Worm (Caenorhabditis elegans) whole organism, L1 larva: ENCODE data around the gene sqv-7.

Source experiments
- C04F5.9 ChIP-seq: sonication (generic microtip); optimal IDR thresholded peaks from 2 replicates; lab custom pipeline; 2016; ENCODE audit warnings: missing genetic modification characterization, missing compliant biosample characterization
- C34B4.2 ChIP-seq: sonication (generic microtip); optimal IDR thresholded peaks from 2 replicates; lab custom pipeline; 2017; ENCODE audit warnings: mild to moderate bottlenecking, missing genetic modification characterization, missing compliant biosample characterization
- aha-1 ChIP-seq: fragments of 150-350 bp; optimal IDR thresholded peaks from 2 replicates; lab custom pipeline; 2014; ENCODE audit warnings: missing biosample characterization, missing genetic modification characterization
- alr-1 ChIP-seq: fragments of 200-800 bp; sonication (Bioruptor generic); optimal IDR thresholded peaks from 2 replicates; lab custom pipeline; 2018; ENCODE audit warnings: borderline replicate concordance, mild to moderate bottlenecking, missing genetic modification characterization, missing compliant biosample characterization
- aly-2 ChIP-seq: fragments of 150-350 bp; optimal IDR thresholded peaks from 2 replicates; lab custom pipeline; 2014; ENCODE audit warnings: missing biosample characterization, missing genetic modification characterization
- ama-1 ChIP-seq: fragments of 150-350 bp; optimal IDR thresholded peaks from 2 replicates; lab custom pipeline; 2014
- ceh-63 ChIP-seq: fragments of 200-800 bp; sonication (Bioruptor generic); optimal IDR thresholded peaks from 2 replicates; lab custom pipeline; 2018; ENCODE audit warnings: mild to moderate bottlenecking, missing genetic modification characterization, missing compliant biosample characterization
- ceh-82 ChIP-seq, 3 experiments: fragments of 150-350 bp in 1 of 3; sonication (generic microtip) in 2 of 3; optimal IDR thresholded peaks; 2 replicates each; lab custom pipeline; 2014 to 2017; ENCODE audit warnings: missing biosample characterization in 3 of 3, missing genetic modification characterization in 3 of 3
- ceh-88 ChIP-seq: fragments of 200-800 bp; sonication (Bioruptor generic); IDR thresholded peaks from 2 replicates; pipeline ENCODE4 v1.3.6; 2022; ENCODE audit warnings: missing genetic modification characterization, missing compliant biosample characterization
- dpl-1 ChIP-seq, 3 experiments: fragments of 150-350 bp in 2 of 3; sonication (generic microtip) in 1 of 3; optimal IDR thresholded peaks; 2 replicates each; lab custom pipeline; 2014 to 2017; ENCODE audit warnings: missing biosample characterization in 3 of 3, missing genetic modification characterization in 3 of 3, missing genetic modification reagents in 3 of 3
- efl-1 ChIP-seq, 4 experiments: fragments of 150-350 bp; optimal IDR thresholded peaks in 3 of 4; peaks in 1 of 4; 1 replicate in 1 of 4; 2 replicates in 3 of 4; lab custom pipeline; 2014; ENCODE audit warnings: missing biosample characterization in 2 of 4, missing genetic modification characterization in 2 of 4, missing genetic modification reagents in 2 of 4
- egl-27 ChIP-seq, 2 experiments: fragments of 150-350 bp in 1 of 2; sonication (generic microtip); optimal IDR thresholded peaks; 3 replicates each; lab custom pipeline; 2017 to 2018; ENCODE audit warnings: missing biosample characterization in 2 of 2, missing genetic modification characterization in 2 of 2, missing genetic modification reagents in 2 of 2
- elt-2 ChIP-seq: sonication (generic microtip); optimal IDR thresholded peaks from 2 replicates; lab custom pipeline; 2016; ENCODE audit warnings: missing genetic modification characterization, mild to moderate bottlenecking, inconsistent platforms, missing compliant biosample characterization, missing genetic modification reagents
- elt-3 ChIP-seq, 6 experiments: fragments of 150-350 bp in 1 of 6; sonication (generic microtip); optimal IDR thresholded peaks; 2 replicates each; lab custom pipeline; 2017 to 2018; ENCODE audit warnings: missing biosample characterization in 6 of 6, missing genetic modification characterization in 6 of 6, inconsistent platforms in 1 of 6
- fkh-10 ChIP-seq: sonication (generic microtip); optimal IDR thresholded peaks from 2 replicates; lab custom pipeline; 2017; ENCODE audit warnings: missing biosample characterization, missing genetic modification reagents, missing genetic modification characterization
- fkh-8 ChIP-seq: sonication (generic microtip); optimal IDR thresholded peaks from 2 replicates; lab custom pipeline; 2016; ENCODE audit warnings: mild to moderate bottlenecking, missing genetic modification characterization, missing compliant biosample characterization
- fos-1 ChIP-seq: fragments of 150-350 bp; optimal IDR thresholded peaks from 2 replicates; lab custom pipeline; 2014; ENCODE audit warnings: missing biosample characterization, missing genetic modification characterization
- hlh-17 ChIP-seq: fragments of 200-800 bp; sonication (Bioruptor generic); optimal IDR thresholded peaks from 2 replicates; lab custom pipeline; 2018; ENCODE audit warnings: missing genetic modification characterization, mild to moderate bottlenecking, missing compliant biosample characterization, moderate library complexity, borderline replicate concordance
- hlh-4 ChIP-seq: sonication (generic microtip); optimal IDR thresholded peaks from 2 replicates; lab custom pipeline; 2016; ENCODE audit warnings: mild to moderate bottlenecking, missing genetic modification characterization, missing compliant biosample characterization
- hpl-2 ChIP-seq: fragments of 150-350 bp; optimal IDR thresholded peaks from 2 replicates; lab custom pipeline; 2014; ENCODE audit warnings: missing biosample characterization, missing genetic modification reagents, missing genetic modification characterization
- irx-1 ChIP-seq: sonication (generic microtip); optimal IDR thresholded peaks from 2 replicates; lab custom pipeline; 2016; ENCODE audit warnings: missing genetic modification characterization, missing compliant biosample characterization
- isw-1 ChIP-seq: fragments of 200-800 bp; sonication (Bioruptor generic); IDR thresholded peaks from 2 replicates; pipeline ENCODE4 v1.3.6; 2022; ENCODE audit warnings: missing genetic modification characterization, missing compliant biosample characterization
- lin-15B ChIP-seq: fragments of 150-350 bp; sonication (generic microtip); optimal IDR thresholded peaks from 3 replicates; lab custom pipeline; 2014; ENCODE audit warnings: missing biosample characterization, missing genetic modification characterization
- lin-39 ChIP-seq: fragments of 150-350 bp; optimal IDR thresholded peaks from 2 replicates; lab custom pipeline; 2014; ENCODE audit warnings: missing biosample characterization, missing genetic modification reagents, missing genetic modification characterization
- lir-3 ChIP-seq: sonication (generic microtip); optimal IDR thresholded peaks from 2 replicates; lab custom pipeline; 2016; ENCODE audit warnings: mild to moderate bottlenecking, missing genetic modification characterization, moderate library complexity, missing compliant biosample characterization; ENCODE audit not compliant: poor library complexity
- nhr-11 ChIP-seq: fragments of 150-350 bp; optimal IDR thresholded peaks from 2 replicates; lab custom pipeline; 2014; ENCODE audit warnings: missing biosample characterization, missing genetic modification characterization
- nhr-12 ChIP-seq: sonication (generic microtip); optimal IDR thresholded peaks from 2 replicates; lab custom pipeline; 2017; ENCODE audit warnings: missing biosample characterization, missing genetic modification characterization
- nhr-28 ChIP-seq: fragments of 150-350 bp; optimal IDR thresholded peaks from 2 replicates; lab custom pipeline; 2014; ENCODE audit warnings: missing biosample characterization, missing genetic modification characterization
- nhr-71 ChIP-seq: sonication (generic microtip); optimal IDR thresholded peaks from 2 replicates; lab custom pipeline; 2016; ENCODE audit warnings: mild to moderate bottlenecking, missing genetic modification characterization, moderate library complexity, missing compliant biosample characterization
- nhr-76 ChIP-seq: sonication (generic microtip); optimal IDR thresholded peaks from 2 replicates; lab custom pipeline; 2017; ENCODE audit warnings: missing biosample characterization, missing genetic modification characterization
- nhr-77 ChIP-seq: fragments of 150-350 bp; optimal IDR thresholded peaks from 2 replicates; lab custom pipeline; 2014; ENCODE audit warnings: missing biosample characterization, missing genetic modification characterization
- nhr-85 ChIP-seq: sonication (generic microtip); peaks from one replicate; lab custom pipeline; 2016; ENCODE audit warnings: missing genetic modification characterization, inconsistent platforms, missing compliant biosample characterization
- nhr-90 ChIP-seq: sonication (generic microtip); optimal IDR thresholded peaks from 2 replicates; lab custom pipeline; 2016; ENCODE audit warnings: mild to moderate bottlenecking, missing genetic modification characterization, missing compliant biosample characterization; ENCODE audit not compliant: poor library complexity
- pag-3 ChIP-seq: sonication (generic microtip); optimal IDR thresholded peaks from 2 replicates; lab custom pipeline; 2017; ENCODE audit warnings: missing genetic modification characterization, mild to moderate bottlenecking, missing compliant biosample characterization, antibody characterized with exemption, borderline replicate concordance; ENCODE audit not compliant: insufficient read depth
- pax-3 ChIP-seq: fragments of 200-800 bp; sonication (Bioruptor generic); optimal IDR thresholded peaks from 2 replicates; lab custom pipeline; 2018; ENCODE audit warnings: mild to moderate bottlenecking, missing genetic modification characterization, moderate library complexity, missing compliant biosample characterization
- pqm-1 ChIP-seq: sonication (generic microtip); optimal IDR thresholded peaks from 3 replicates; lab custom pipeline; 2017; ENCODE audit warnings: missing biosample characterization, missing genetic modification characterization
- rnt-1 ChIP-seq: sonication (generic microtip); optimal IDR thresholded peaks from 2 replicates; lab custom pipeline; 2016; ENCODE audit warnings: mild to moderate bottlenecking, missing genetic modification characterization, moderate library complexity, missing compliant biosample characterization
- skn-1 ChIP-seq: fragments of 150-350 bp; optimal IDR thresholded peaks from 2 replicates; lab custom pipeline; 2014; ENCODE audit warnings: missing biosample characterization, missing genetic modification characterization
- snpc-4 ChIP-seq: fragments of 150-350 bp; optimal IDR thresholded peaks from 2 replicates; lab custom pipeline; 2014; ENCODE audit warnings: missing biosample characterization, missing genetic modification characterization
- sup-37 ChIP-seq: fragments of 200-800 bp; sonication (Bioruptor generic); optimal IDR thresholded peaks from 2 replicates; lab custom pipeline; 2018; ENCODE audit warnings: mild to moderate bottlenecking, missing genetic modification characterization, missing compliant biosample characterization
- tlp-1 ChIP-seq: fragments of 150-350 bp; optimal IDR thresholded peaks from 2 replicates; lab custom pipeline; 2014; ENCODE audit warnings: missing biosample characterization, missing genetic modification characterization
- unc-30 ChIP-seq: sonication (generic microtip); optimal IDR thresholded peaks from 2 replicates; lab custom pipeline; 2017; ENCODE audit warnings: missing biosample characterization, missing genetic modification characterization
- unc-86 ChIP-seq: sonication (generic microtip); optimal IDR thresholded peaks from 2 replicates; lab custom pipeline; 2016; ENCODE audit warnings: missing genetic modification characterization, missing compliant biosample characterization
- xbp-1 ChIP-seq: sonication (generic microtip); optimal IDR thresholded peaks from 2 replicates; lab custom pipeline; 2016; ENCODE audit warnings: missing genetic modification characterization, missing compliant biosample characterization
- zag-1 ChIP-seq: fragments of 150-350 bp; optimal IDR thresholded peaks from 2 replicates; lab custom pipeline; 2014; ENCODE audit warnings: missing biosample characterization, missing genetic modification characterization
- ztf-11 ChIP-seq, 2 experiments: sonication (generic microtip); optimal IDR thresholded peaks; 2 replicates each; lab custom pipeline; 2016 to 2017; ENCODE audit warnings: missing genetic modification characterization in 2 of 2, missing biosample characterization in 1 of 2, missing compliant biosample characterization in 1 of 2
- ztf-4 ChIP-seq: fragments of 150-350 bp; optimal IDR thresholded peaks from 2 replicates; lab custom pipeline; 2014; ENCODE audit warnings: missing biosample characterization, missing genetic modification characterization

The sqv-7 gene

DNA sequence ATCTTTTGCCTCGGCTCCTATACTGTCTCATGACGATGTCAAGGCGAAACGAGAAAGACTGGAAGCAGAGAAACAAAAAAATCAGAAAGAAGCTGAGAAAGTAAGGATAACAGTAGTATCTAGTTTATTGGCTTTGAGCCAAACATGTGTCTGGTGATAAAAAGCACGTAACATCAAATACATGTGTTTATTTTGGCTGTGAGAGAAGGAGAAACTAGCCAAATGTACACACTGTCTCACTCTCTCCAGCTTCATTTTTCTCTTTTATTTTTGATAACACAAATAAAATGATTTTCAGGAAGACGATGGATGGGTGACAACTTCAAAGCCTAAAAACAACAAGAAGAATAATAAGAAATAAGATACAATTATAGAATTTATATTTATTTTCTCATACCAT is 17.0 kb upstream of the sqv-7 start:
- TF ChIP-seq ztf-11 (tag; optimal IDR thresholded peaks at IDR 0.05; lab: Kevin White, UChicago) (no peak), efl-1 (optimal IDR thresholded peaks at IDR 0.05; lab: Kevin White, UChicago) (no peak), efl-1 (GFP tag; optimal IDR thresholded peaks at IDR 0.05 in 1 of 2; lab: Kevin White, UChicago) (peak in 1 of 2 experiments; percentile 79)

- no peak for TF ChIP-seq sup-37 (GFP tag; lab: Kevin White, UChicago)
- peak; percentile 6 to 48 (median 12) for TF ChIP-seq dpl-1 (GFP tag; optimal IDR thresholded peaks at IDR 0.05; lab: Kevin White, UChicago)
- TF ChIP-seq alr-1 (tag; lab: Kevin White, UChicago): no peak
- TF ChIP-seq hpl-2: no peak
- no peak for TF ChIP-seq ztf-11 (tag; optimal IDR thresholded peaks at IDR 0.05; lab: Kevin White, UChicago)
- TF ChIP-seq fkh-8: no peak
- no peak for TF ChIP-seq aly-2 (tag; lab: Kevin White, UChicago)
- TF ChIP-seq pag-3 (tag; lab: Kevin White, UChicago): no peak
- peak in 1 of 3 experiments; percentile 13 for TF ChIP-seq ceh-82 (tag; optimal IDR thresholded peaks at IDR 0.05; lab: Kevin White, UChicago)
- no peak for TF ChIP-seq zag-1
- TF ChIP-seq aha-1 (tag; lab: Kevin White, UChicago): no peak
- TF ChIP-seq snpc-4: no peak
- TF ChIP-seq nhr-71: peak; percentile 34
- TF ChIP-seq unc-86 (tag; lab: Kevin White, UChicago): no peak
- no peak for TF ChIP-seq nhr-76 (tag; lab: Kevin White, UChicago)
- TF ChIP-seq C04F5.9 (tag; lab: Kevin White, UChicago): no peak
- TF ChIP-seq elt-2 (tag; lab: Kevin White, UChicago): peak; percentile 10
- no peak for TF ChIP-seq nhr-77 (tag; lab: Kevin White, UChicago)
- TF ChIP-seq irx-1: no peak
- TF ChIP-seq C34B4.2 (tag; lab: Kevin White, UChicago): no peak
- TF ChIP-seq nhr-85 (tag; lab: Kevin White, UChicago): peak; percentile 70
- no peak for TF ChIP-seq nhr-11 (tag; lab: Kevin White, UChicago)
- no peak for TF ChIP-seq ztf-4
- TF ChIP-seq fkh-10 (GFP tag; lab: Kevin White, UChicago): no peak
- TF ChIP-seq lir-3 (tag; lab: Kevin White, UChicago): no peak
- TF ChIP-seq skn-1 (tag; lab: Kevin White, UChicago): peak; percentile 15
- TF ChIP-seq egl-27 (tag; optimal IDR thresholded peaks at IDR 0.05; lab: Kevin White, UChicago): no peak
- TF ChIP-seq hlh-17 (GFP tag; lab: Kevin White, UChicago): no peak
- TF ChIP-seq hlh-4 (tag; lab: Kevin White, UChicago): no peak
- TF ChIP-seq fos-1 (tag; lab: Kevin White, UChicago): no peak
- TF ChIP-seq lin-15B: peak; percentile 60
- TF ChIP-seq isw-1 (GFP tag; lab: Robert Waterston, UW): peak; percentile 2; the same call in 1 of the 2 replicates
- no peak for TF ChIP-seq ama-1 (lab: Kevin White, UChicago)
- no peak for TF ChIP-seq lin-39
- no peak for TF ChIP-seq unc-30 (tag; lab: Kevin White, UChicago)
- no peak for TF ChIP-seq nhr-28 (tag; lab: Kevin White, UChicago)
- no peak for TF ChIP-seq pqm-1 (tag; lab: Kevin White, UChicago)
- no peak for TF ChIP-seq rnt-1 (tag; lab: Kevin White, UChicago)
- TF ChIP-seq pax-3: no peak
- TF ChIP-seq ceh-88 (GFP tag; lab: Robert Waterston, UW): no peak
- no peak for TF ChIP-seq tlp-1 (tag; lab: Kevin White, UChicago)
- no peak for TF ChIP-seq elt-3 (tag; optimal IDR thresholded peaks at IDR 0.05; lab: Kevin White, UChicago)
- no peak for TF ChIP-seq nhr-12
- TF ChIP-seq ceh-63 (GFP tag; lab: Kevin White, UChicago): no peak
- peak; percentile 17 for TF ChIP-seq xbp-1 (tag; lab: Kevin White, UChicago)
- no peak for TF ChIP-seq nhr-90 (tag; lab: Kevin White, UChicago)
- peak; percentile 37 to 43 for TF ChIP-seq efl-1 (optimal IDR thresholded peaks at IDR 0.05; lab: Kevin White, UChicago)
- peak; percentile 28 to 78 for TF ChIP-seq efl-1 (GFP tag; optimal IDR thresholded peaks at IDR 0.05 in 1 of 2; lab: Kevin White, UChicago)
Observed at ce11 chrII:7024897-7025852, 12.7 kb upstream of the sqv-7 start, which contains the start of gene znf-598. Gene znf-598 (plus strand): TSS chrII:7025802.
